Worm (Caenorhabditis elegans): ENCODE results near the gene tbc-16.

tbc-16 gene

DNA sequence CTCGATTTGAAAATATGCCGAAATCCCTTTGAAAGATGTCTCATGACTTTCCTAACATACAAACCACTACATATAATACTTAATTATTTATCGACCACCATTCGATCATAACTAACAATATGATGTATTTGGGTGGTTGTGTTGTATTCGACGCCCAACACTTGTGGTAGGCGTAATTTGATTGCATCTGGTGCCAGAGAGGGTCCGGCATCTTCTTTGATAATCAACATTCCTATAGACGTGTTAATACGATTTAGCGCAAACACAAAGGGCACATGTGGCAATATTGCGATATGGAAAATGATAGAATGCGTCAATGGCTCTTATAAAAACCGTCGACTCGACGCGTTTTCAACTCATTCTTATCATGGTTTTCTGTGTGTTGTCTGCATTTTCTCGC lies 6.8 kb downstream of the tbc-16 start:
- TF ChIP-seq madf-3 (GFP tag; IDR thresholded peaks at IDR 0.05) (no peak), unc-62 (GFP tag; optimal IDR thresholded peaks at IDR 0.05) (no peak), K11D2.4 (GFP tag; IDR thresholded peaks at IDR 0.05) (no peak), ekl-4 (GFP tag; IDR thresholded peaks at IDR 0.05) (no peak), mxl-1 (tag; optimal IDR thresholded peaks at IDR 0.05) (no peak), fkh-3 (tag; optimal IDR thresholded peaks at IDR 0.05) (no peak), lin-35 (GFP tag; optimal IDR thresholded peaks at IDR 0.05) (no peak), pbrm-1 (GFP tag; IDR thresholded peaks at IDR 0.05) (no peak), dpl-1 (GFP tag; optimal IDR thresholded peaks at IDR 0.05) (no peak), egl-44 (GFP tag; IDR thresholded peaks at IDR 0.05) (no peak), lin-40 (tag; optimal IDR thresholded peaks at IDR 0.05) (no peak), F33H1.4 (GFP tag; IDR thresholded peaks at IDR 0.05) (no peak), ccch-3 (GFP tag; optimal IDR thresholded peaks at IDR 0.05) (no peak), F55B11.4 (tag; optimal IDR thresholded peaks at IDR 0.05; ENCODE audit: borderline replicate concordance, insufficient read depth) (no peak), D2030.7 (GFP tag; IDR thresholded peaks at IDR 0.05) (no peak), tlf-1 (GFP tag; optimal IDR thresholded peaks at IDR 0.05) (no peak), F39B2.1 (GFP tag; IDR thresholded peaks at IDR 0.05) (no peak), hlh-26 (GFP tag; conservative IDR thresholded peaks at IDR 0.05) (no peak), nfyb-1 (GFP tag; IDR thresholded peaks at IDR 0.05) (no peak), lir-1 (GFP tag; conservative IDR thresholded peaks at IDR 0.05) (no peak)

DNA sequence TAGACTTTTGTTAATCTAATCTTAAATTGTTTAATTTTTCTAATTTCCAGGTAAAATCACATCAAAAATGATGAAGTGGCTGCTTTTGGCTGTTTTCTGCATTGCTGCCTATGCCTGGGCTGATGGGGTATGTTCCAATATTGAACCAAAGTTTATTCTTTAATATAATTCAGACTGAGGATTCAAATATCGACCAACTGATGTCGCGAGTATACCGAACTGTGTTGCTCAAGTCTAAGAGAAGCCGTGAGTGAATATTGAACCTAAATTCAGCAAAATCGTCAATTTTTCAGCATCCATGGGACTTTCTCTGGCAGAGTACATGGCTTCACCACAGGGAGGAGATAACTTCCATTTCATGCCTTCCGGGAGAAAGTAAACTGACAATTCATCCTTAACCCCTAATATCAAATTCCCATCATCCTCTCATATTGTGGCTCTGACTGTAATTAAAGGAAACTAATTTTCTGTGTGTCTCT lies 7.5 kb downstream of the tbc-16 start, which contains the start of gene nlp-49:
Gene nlp-49 (plus strand): TSS at position 51 of the 479 bp plus-strand sequence.
- TF ChIP-seq F57A8.1 (GFP tag; optimal IDR thresholded peaks at IDR 0.05) (no peak), F10E7.11 (tag; optimal IDR thresholded peaks at IDR 0.05) (no peak), nfyb-1 (GFP tag; IDR thresholded peaks at IDR 0.05) (no peak), Y67H2A.10 (GFP tag; conservative IDR thresholded peaks at IDR 0.05) (no peak), cebp-1 (GFP tag; IDR thresholded peaks at IDR 0.05) (no peak), cebp-1 (tag; optimal IDR thresholded peaks at IDR 0.05) (no peak), hsf-1 (GFP tag; IDR thresholded peaks at IDR 0.05) (no peak), pbrm-1 (GFP tag; IDR thresholded peaks at IDR 0.05) (no peak), F22D6.2 (tag; optimal IDR thresholded peaks at IDR 0.05) (no peak), athp-1 (tag; optimal IDR thresholded peaks at IDR 0.05) (no peak), nhr-90 (tag; optimal IDR thresholded peaks at IDR 0.05) (no peak), F52B5.7 (tag; optimal IDR thresholded peaks at IDR 0.05) (no peak)

DNA sequence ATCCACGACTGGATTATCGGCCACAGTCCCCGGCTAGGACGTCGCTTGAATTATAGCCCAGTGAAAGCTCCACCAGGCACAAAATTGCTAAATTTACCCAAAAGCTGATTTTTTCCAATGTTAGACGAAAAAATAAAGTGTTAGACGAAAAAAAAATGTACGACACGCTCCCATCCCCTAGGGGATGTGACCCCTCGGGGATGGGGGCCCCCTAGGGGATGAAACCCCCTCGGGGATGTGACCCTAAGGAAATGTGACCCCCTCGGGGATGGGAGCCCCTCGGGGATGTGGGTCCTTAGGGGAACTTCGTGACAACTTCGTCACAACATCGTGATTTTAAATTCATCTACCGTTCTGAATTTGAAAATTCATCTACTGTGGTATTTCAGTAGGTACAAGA lies 8.6 kb downstream of the tbc-16 start:
- TF ChIP-seq zfh-2 (GFP tag; conservative IDR thresholded peaks at IDR 0.05) (peak; percentile 53; the same call in 1 of the 2 replicates), B0336.3 (GFP tag; IDR thresholded peaks at IDR 0.05) (no peak)

DNA sequence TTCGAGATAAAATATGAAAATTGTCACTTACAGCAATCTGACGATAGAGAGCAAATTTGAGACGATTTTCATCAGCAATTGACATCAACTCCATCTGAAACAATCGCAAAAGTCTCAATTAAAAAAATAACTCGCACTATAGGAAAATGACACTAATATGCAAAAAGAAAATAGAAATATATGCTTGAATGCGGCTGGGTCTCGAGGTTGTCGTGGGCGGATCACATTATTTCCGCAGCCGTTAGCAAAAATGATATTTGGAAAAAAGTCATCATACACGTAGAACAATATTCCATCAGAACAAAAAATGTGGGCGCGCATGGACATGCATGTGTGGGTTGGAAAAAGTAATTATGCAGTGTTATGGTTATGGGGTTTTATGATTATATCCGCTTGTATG lies 20.1 kb downstream of the tbc-16 start, which contains the start of gene Y23B4A.1:
Gene Y23B4A.1 (minus strand): TSS at position 101 of the 400 bp plus-strand sequence.
- no peak for TF ChIP-seq bed-1 (GFP tag; IDR thresholded peaks at IDR 0.05)
- TF ChIP-seq rcor-1 (GFP tag; IDR thresholded peaks at IDR 0.05), result no peak
- TF ChIP-seq attf-6 (GFP tag; IDR thresholded peaks at IDR 0.05), result no peak
- TF ChIP-seq Y53G8AR.9 (GFP tag; conservative IDR thresholded peaks at IDR 0.05), result no peak
- TF ChIP-seq snpc-1.3 (tag; optimal IDR thresholded peaks at IDR 0.05; ENCODE audit: insufficient read depth), result no peak
- TF ChIP-seq let-526 (GFP tag; IDR thresholded peaks at IDR 0.05), result no peak
- no peak for TF ChIP-seq repo-1 (tag; optimal IDR thresholded peaks at IDR 0.05)
- no peak for TF ChIP-seq nhr-120 (GFP tag; IDR thresholded peaks at IDR 0.05)
- no peak for TF ChIP-seq rec-8 (tag; optimal IDR thresholded peaks at IDR 0.05)
- no peak for TF ChIP-seq ceh-40 (GFP tag; IDR thresholded peaks at IDR 0.05)
- no peak for TF ChIP-seq ztf-3 (GFP tag; optimal IDR thresholded peaks at IDR 0.05)
- TF ChIP-seq lsl-1 (GFP tag; optimal IDR thresholded peaks at IDR 0.05), result no peak
- TF ChIP-seq ekl-4 (GFP tag; IDR thresholded peaks at IDR 0.05), result no peak
- TF ChIP-seq nhr-27 (tag; optimal IDR thresholded peaks at IDR 0.05), result no peak
- no peak for TF ChIP-seq ZK185.1 (tag; optimal IDR thresholded peaks at IDR 0.05; ENCODE audit: poor library complexity, severe bottlenecking)

All from whole organism, young adult.